Fruit fly (Drosophila melanogaster) whole organism, pupa: ENCODE results near the gene CG34247.
A peak's percentile ranks its signal among the peaks of the same experiment; 100 is the strongest.

ENCODE experiments used
- CG10348 ChIP-seq: fragments of 200-800 bp; sonication (Bioruptor generic); IDR thresholded peaks from 2 replicates; pipeline ENCODE4 v1.3.6; 2022; ENCODE audit warnings: missing biosample characterization, missing genetic modification characterization
- CG12605 ChIP-seq: fragments of 200-800 bp; sonication (Bioruptor generic); IDR thresholded peaks from 2 replicates; pipeline ENCODE4 v1.3.6; 2022; ENCODE audit warnings: missing biosample characterization, missing genetic modification characterization
- CG13204 ChIP-seq: fragments of 200-800 bp; sonication (Bioruptor generic); optimal IDR thresholded peaks from 2 replicates; lab custom pipeline; 2018; ENCODE audit warnings: missing biosample characterization, mild to moderate bottlenecking, missing genetic modification characterization, moderate library complexity
- CG14655 ChIP-seq: fragments of 200-800 bp; sonication (Bioruptor generic); optimal IDR thresholded peaks from 3 replicates; lab custom pipeline; 2017; ENCODE audit warnings: mild to moderate bottlenecking, missing biosample characterization, missing genetic modification reagents, missing genetic modification characterization
- CG15710 ChIP-seq: fragments of 200-800 bp; sonication (Bioruptor generic); optimal IDR thresholded peaks from 2 replicates; lab custom pipeline; 2018; ENCODE audit warnings: missing biosample characterization, mild to moderate bottlenecking, missing genetic modification characterization, moderate library complexity
- CG17806 ChIP-seq: fragments of 200-800 bp; sonication (Bioruptor generic); optimal IDR thresholded peaks from 2 replicates; lab custom pipeline; 2018; ENCODE audit warnings: missing biosample characterization, mild to moderate bottlenecking, missing genetic modification characterization, moderate library complexity
- CG32121 ChIP-seq: fragments of 200-800 bp; sonication (Bioruptor generic); IDR thresholded peaks from 2 replicates; pipeline ENCODE4 v1.3.6; 2022; ENCODE audit warnings: missing biosample characterization, missing genetic modification characterization
- CG34367 ChIP-seq: fragments of 200-800 bp; sonication (Bioruptor generic); optimal IDR thresholded peaks from 2 replicates; lab custom pipeline; 2018; ENCODE audit warnings: missing biosample characterization, mild to moderate bottlenecking, missing genetic modification characterization
- CG4496 ChIP-seq: fragments of 200-800 bp; sonication (Bioruptor generic); IDR thresholded peaks from 3 replicates; pipeline ENCODE4 v1.3.6; 2022; ENCODE audit warnings: missing biosample characterization, missing genetic modification characterization
- CG8159 ChIP-seq: fragments of 200-800 bp; sonication (Bioruptor generic); optimal IDR thresholded peaks from 3 replicates; lab custom pipeline; 2018; ENCODE audit warnings: missing biosample characterization, mild to moderate bottlenecking, missing genetic modification characterization, moderate library complexity
- CG8301 ChIP-seq: fragments of 200-800 bp; sonication (Bioruptor generic); optimal IDR thresholded peaks from 2 replicates; lab custom pipeline; 2018; ENCODE audit warnings: missing biosample characterization, mild to moderate bottlenecking, missing genetic modification characterization
- CG9948 ChIP-seq: fragments of 200-800 bp; sonication (Bioruptor generic); optimal IDR thresholded peaks from 2 replicates; lab custom pipeline; 2018; ENCODE audit warnings: missing biosample characterization, mild to moderate bottlenecking, missing genetic modification characterization, moderate library complexity
- D1 ChIP-seq: fragments of 200-800 bp; sonication (Bioruptor generic); optimal IDR thresholded peaks from 2 replicates; lab custom pipeline; 2018; ENCODE audit warnings: missing biosample characterization, mild to moderate bottlenecking, missing genetic modification characterization, moderate library complexity
- EcR ChIP-seq: fragments of 200-800 bp; sonication (Bioruptor generic); optimal IDR thresholded peaks from 3 replicates; lab custom pipeline; 2019; ENCODE audit warnings: missing biosample characterization, missing genetic modification characterization, mild to moderate bottlenecking, moderate library complexity, missing genetic modification reagents
- Ets98B ChIP-seq: fragments of 200-800 bp; sonication (Bioruptor generic); IDR thresholded peaks from 2 replicates; pipeline ENCODE4 v1.3.6; 2022; ENCODE audit warnings: missing biosample characterization, missing genetic modification characterization
- Pif1A ChIP-seq: fragments of 200-800 bp; sonication (Bioruptor generic); optimal IDR thresholded peaks from 3 replicates; lab custom pipeline; 2016; ENCODE audit warnings: missing biosample characterization, missing genetic modification characterization
- Pif1B ChIP-seq: fragments of 200-800 bp; sonication (Bioruptor generic); optimal IDR thresholded peaks from 3 replicates; lab custom pipeline; 2016; ENCODE audit warnings: missing biosample characterization, missing genetic modification characterization
- Snoo ChIP-seq: fragments of 200-800 bp; sonication (Bioruptor generic); optimal IDR thresholded peaks from 3 replicates; lab custom pipeline; 2017; ENCODE audit warnings: missing biosample characterization, mild to moderate bottlenecking, missing genetic modification characterization, inconsistent platforms
- fd96Ca ChIP-seq: fragments of 200-800 bp; sonication (Bioruptor generic); IDR thresholded peaks from 3 replicates; pipeline ENCODE4 v1.3.6; 2022; ENCODE audit warnings: missing biosample characterization, missing genetic modification characterization
- gl ChIP-seq: fragments of 200-800 bp; sonication (Bioruptor generic); optimal IDR thresholded peaks from 2 replicates; lab custom pipeline; 2018; ENCODE audit warnings: missing biosample characterization, mild to moderate bottlenecking, missing genetic modification characterization
- rn ChIP-seq: fragments of 200-800 bp; sonication (Bioruptor generic); IDR thresholded peaks from 2 replicates; pipeline ENCODE4 v1.3.6; 2022; ENCODE audit warnings: missing biosample characterization, missing genetic modification characterization

CG34247 gene

DNA sequence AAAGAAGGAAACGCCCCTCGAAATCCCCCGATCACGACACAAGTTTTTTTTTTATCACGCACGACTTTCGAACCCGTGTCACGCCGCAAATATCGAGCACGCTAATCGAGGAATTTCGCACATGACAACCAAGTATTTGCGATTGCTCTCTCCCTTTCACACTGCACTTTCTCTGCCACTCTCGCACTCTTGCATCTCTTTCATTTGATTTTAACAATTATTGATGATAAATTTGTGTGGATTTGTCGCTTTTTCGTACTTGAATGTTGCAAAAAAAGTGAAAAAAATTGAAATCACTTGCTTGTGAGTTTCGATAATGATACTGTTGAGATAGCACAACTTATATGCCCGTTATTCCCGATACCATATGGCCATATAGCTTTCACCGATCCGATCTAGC, 44.2 kb downstream of the CG34247 start, which contains the start of gene CG13073:
TSS of gene CG13073 (minus strand) at position 101 of the 400 bp plus-strand sequence.
- TF ChIP-seq CG34367 (tag; lab: Kevin White, UChicago) (no peak), CG13204 (GFP tag; lab: Kevin White, UChicago) (no peak), Pif1B (no peak), CG14655 (GFP tag; lab: Kevin White, UChicago) (no peak), Pif1A (GFP tag; lab: Kevin White, UChicago) (no peak), CG32121 (no peak), D1 (tag; lab: Kevin White, UChicago) (no peak), CG10348 (no peak), rn (no peak), CG12605 (GFP tag; lab: Robert Waterston, UW) (no peak)

DNA sequence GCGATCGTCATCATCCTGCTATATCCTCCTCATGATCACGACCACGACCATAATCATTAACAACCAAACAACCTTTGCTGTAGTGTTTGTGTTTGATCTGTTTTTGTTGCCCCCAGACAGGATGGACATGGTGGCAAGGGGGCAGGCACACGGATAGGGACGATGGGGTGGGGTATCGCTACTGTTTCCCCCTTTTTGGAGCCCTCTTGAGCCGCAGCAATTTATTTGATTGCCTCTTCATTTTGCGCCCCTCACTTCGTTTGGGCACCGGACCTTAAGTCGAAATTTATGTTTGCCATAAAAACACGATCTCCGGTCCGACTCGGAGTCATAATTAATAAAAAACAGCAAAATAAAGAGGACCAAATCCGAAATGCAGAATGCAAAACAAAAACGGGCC, 45.6 kb downstream of the CG34247 start:
- TF ChIP-seq CG8159 (tag; lab: Kevin White, UChicago) (no peak), CG17806 (tag; lab: Kevin White, UChicago) (no peak), Snoo (tag; lab: Kevin White, UChicago) (no peak), fd96Ca (GFP tag; lab: Robert Waterston, UW) (no peak), CG15710 (tag; lab: Kevin White, UChicago) (no peak), Ets98B (GFP tag; lab: Robert Waterston, UW) (no peak), Pif1A (GFP tag; lab: Kevin White, UChicago) (no peak), CG10348 (no peak), D1 (tag; lab: Kevin White, UChicago) (no peak)
- TF ChIP-seq, all 21 proteins: peak for 0

DNA sequence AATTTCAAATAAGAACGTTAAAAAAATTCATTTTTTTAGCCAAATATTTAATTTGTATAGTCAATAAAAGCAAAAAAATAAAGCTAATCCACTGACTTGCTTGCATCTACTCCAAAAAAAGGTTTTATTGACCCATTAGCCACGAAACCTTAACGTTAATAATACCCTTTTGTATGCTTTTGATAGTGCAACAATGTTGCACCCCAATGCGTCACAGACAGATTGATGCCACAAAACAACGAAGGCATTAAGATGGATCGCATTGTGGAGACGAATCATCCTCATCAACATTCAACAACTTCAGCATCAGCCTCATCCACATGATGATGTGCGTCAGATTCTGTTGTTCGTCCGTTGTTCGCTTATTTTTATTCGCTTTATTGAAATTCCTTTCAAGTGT, 46.0 kb downstream of the CG34247 start:
- TF ChIP-seq CG8301, result no peak
- TF ChIP-seq CG8159 (tag; lab: Kevin White, UChicago), result peak; percentile 36

DNA sequence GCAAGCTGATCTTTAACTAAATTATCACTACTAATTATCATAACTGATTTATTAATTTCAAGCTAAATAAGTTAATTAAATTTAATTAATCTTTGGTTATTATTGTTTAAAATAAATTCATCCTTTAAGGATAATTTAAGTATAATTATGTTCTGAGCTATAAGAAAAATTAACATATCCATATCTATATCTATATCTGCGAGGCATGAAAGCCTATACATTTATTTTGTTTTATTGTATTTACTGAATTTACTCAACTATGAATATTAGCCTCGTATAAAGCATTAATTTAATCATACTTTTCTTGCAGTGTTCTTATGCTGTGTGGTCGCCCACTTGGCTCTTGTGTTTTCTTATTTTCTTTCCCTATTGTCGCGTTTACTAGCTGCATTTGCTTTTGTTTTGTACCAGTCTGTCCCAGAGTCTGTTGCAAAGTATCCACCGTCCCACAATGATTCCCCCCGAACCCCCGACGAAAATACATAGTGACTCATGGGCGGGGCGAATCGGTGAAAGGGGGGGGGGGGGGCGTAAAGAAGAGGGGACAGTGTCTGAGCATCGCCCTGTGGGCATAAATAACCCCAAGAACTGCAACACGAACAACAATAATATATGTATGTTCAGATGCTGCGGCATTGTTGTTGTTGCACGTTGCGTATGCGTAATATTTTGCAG, 46.7 kb downstream of the CG34247 start:
- TF ChIP-seq CG8159 (tag; lab: Kevin White, UChicago), result peak; percentile 43
- TF ChIP-seq CG15710 (tag; lab: Kevin White, UChicago), result peak; percentile 36
- TF ChIP-seq CG9948, result peak; percentile 38
- peak; percentile 55 for TF ChIP-seq Ets98B (GFP tag; lab: Robert Waterston, UW)
- peak; percentile 64 for TF ChIP-seq EcR (GFP tag; lab: Kevin White, UChicago)
- no peak; the same call in 1 of the 2 replicates for TF ChIP-seq CG12605 (GFP tag; lab: Robert Waterston, UW)
- TF ChIP-seq CG8301, result no peak
- no peak for TF ChIP-seq D1 (tag; lab: Kevin White, UChicago)
- TF ChIP-seq CG13204 (GFP tag; lab: Kevin White, UChicago), result peak; percentile 79
- TF ChIP-seq gl (tag; lab: Kevin White, UChicago), result peak; percentile 40
- TF ChIP-seq CG34367 (tag; lab: Kevin White, UChicago), result no peak
- peak; percentile 41 for TF ChIP-seq CG17806 (tag; lab: Kevin White, UChicago)
- TF ChIP-seq CG10348, result no peak
- TF ChIP-seq CG4496 (GFP tag; lab: Robert Waterston, UW), result peak; percentile 42; the same call in 1 of the 3 replicates
- peak; percentile 65; the same call in 2 of the 3 replicates for TF ChIP-seq fd96Ca (GFP tag; lab: Robert Waterston, UW)
- TF ChIP-seq Pif1B, result no peak
- no peak for TF ChIP-seq rn
- TF ChIP-seq CG32121, result peak; percentile 64
- peak; percentile 26 for TF ChIP-seq CG14655 (GFP tag; lab: Kevin White, UChicago)
- TF ChIP-seq Snoo (tag; lab: Kevin White, UChicago), result peak; percentile 37
- TF ChIP-seq Pif1A (GFP tag; lab: Kevin White, UChicago), result no peak

DNA sequence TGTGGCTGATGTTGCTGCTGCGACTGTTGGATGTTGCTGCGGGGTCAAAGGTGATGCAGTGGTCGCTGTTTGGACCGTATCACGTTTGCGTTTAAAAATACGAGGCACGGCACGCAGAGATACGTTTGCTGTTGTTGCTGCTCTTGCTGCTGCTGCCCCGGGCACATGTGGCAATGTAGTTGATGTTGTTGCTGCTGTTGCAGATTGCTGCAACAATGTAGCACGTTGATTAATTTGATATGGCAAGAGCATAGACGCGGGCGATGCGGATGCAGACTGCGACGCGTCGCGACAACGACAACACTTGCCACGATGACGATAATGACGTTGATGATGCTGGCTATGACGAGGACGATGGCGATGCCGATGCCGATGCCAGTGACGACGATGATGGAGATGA, 48.2 kb downstream of the CG34247 start:
- TF ChIP-seq rn (no peak), Pif1B (no peak), Ets98B (GFP tag; lab: Robert Waterston, UW) (peak; percentile 6; the same call in 1 of the 2 replicates), CG13204 (GFP tag; lab: Kevin White, UChicago) (peak; percentile 46), D1 (tag; lab: Kevin White, UChicago) (no peak), CG34367 (tag; lab: Kevin White, UChicago) (no peak), Pif1A (GFP tag; lab: Kevin White, UChicago) (no peak), EcR (GFP tag; lab: Kevin White, UChicago) (peak; percentile 43)

DNA sequence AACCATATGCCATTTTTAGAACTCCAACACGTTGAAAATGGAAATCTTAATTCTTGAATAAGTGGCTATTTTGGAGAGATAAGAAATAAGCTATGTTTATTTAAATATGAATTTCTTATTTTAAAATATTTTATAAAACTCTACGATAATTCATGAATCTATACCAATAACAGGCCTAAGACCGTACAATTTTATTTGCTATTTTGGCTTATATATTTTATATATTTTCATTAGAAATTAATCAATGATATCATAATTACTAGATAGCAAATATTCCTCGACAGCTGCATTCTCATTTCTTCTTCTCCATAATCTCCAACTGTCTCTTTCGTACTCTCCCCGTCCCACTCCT, 49.5 kb downstream of the CG34247 start:
- no peak for TF ChIP-seq CG13204 (GFP tag; lab: Kevin White, UChicago)
- TF ChIP-seq CG9948, result peak; percentile 42
- no peak for TF ChIP-seq CG12605 (GFP tag; lab: Robert Waterston, UW)
- peak; percentile 77 for TF ChIP-seq CG8159 (tag; lab: Kevin White, UChicago)
- TF ChIP-seq gl (tag; lab: Kevin White, UChicago), result no peak
- no peak for TF ChIP-seq rn
- TF ChIP-seq CG17806 (tag; lab: Kevin White, UChicago), result peak; percentile 10
- TF ChIP-seq CG32121, result no peak
- no peak for TF ChIP-seq CG34367 (tag; lab: Kevin White, UChicago)
- no peak for TF ChIP-seq CG8301
- no peak for TF ChIP-seq CG4496 (GFP tag; lab: Robert Waterston, UW)
- peak; percentile 68 for TF ChIP-seq CG15710 (tag; lab: Kevin White, UChicago)
- no peak for TF ChIP-seq fd96Ca (GFP tag; lab: Robert Waterston, UW)
- TF ChIP-seq CG14655 (GFP tag; lab: Kevin White, UChicago), result peak; percentile 21
- no peak for TF ChIP-seq Pif1B
- no peak for TF ChIP-seq Pif1A (GFP tag; lab: Kevin White, UChicago)
- no peak for TF ChIP-seq EcR (GFP tag; lab: Kevin White, UChicago)
- no peak for TF ChIP-seq Ets98B (GFP tag; lab: Robert Waterston, UW)
- TF ChIP-seq CG10348, result no peak
- no peak for TF ChIP-seq D1 (tag; lab: Kevin White, UChicago)
